Worm (Caenorhabditis elegans): ENCODE results near the gene emc-3.

- TF ChIP-seq hmbx-1 (tag; optimal IDR thresholded peaks at IDR 0.05) (no peak), ets-7 (tag; optimal IDR thresholded peaks at IDR 0.05) (no peak), ama-1 (optimal IDR thresholded peaks at IDR 0.05) (no peak), scrt-1 (GFP tag; IDR thresholded peaks at IDR 0.05) (no peak), flt-1 (GFP tag; IDR thresholded peaks at IDR 0.05) (no peak)
Measured at ce11 chrIV:13346078-13346477, 35.6 kb downstream of the emc-3 start.
